Fruit fly (Drosophila melanogaster) whole organism, embryonic: ENCODE results near the gene DCP2.

Source experiments
- CG11085 ChIP-seq: fragments of 200-800 bp; sonication (Bioruptor generic); IDR thresholded peaks from 2 replicates; pipeline ENCODE4 v1.3.6; 2022; ENCODE audit warnings: missing biosample characterization, missing genetic modification characterization
- CG11456 ChIP-seq: fragments of 200-800 bp; sonication (Bioruptor generic); IDR thresholded peaks from 3 replicates; pipeline ENCODE4 v1.3.6; 2022; ENCODE audit warnings: missing biosample characterization, missing genetic modification characterization
- CG12155 ChIP-seq: fragments of 200-800 bp; sonication (Bioruptor generic); optimal IDR thresholded peaks from 3 replicates; lab custom pipeline; 2016; ENCODE audit warnings: missing biosample characterization, missing genetic modification characterization
- CG12659 ChIP-seq: fragments of 200-800 bp; sonication (Bioruptor generic); optimal IDR thresholded peaks from 3 replicates; lab custom pipeline; 2017; ENCODE audit warnings: mild to moderate bottlenecking, missing biosample characterization, missing genetic modification reagents, missing genetic modification characterization
- CG13296 ChIP-seq: fragments of 200-800 bp; sonication (Bioruptor generic); optimal IDR thresholded peaks from 3 replicates; lab custom pipeline; 2018; ENCODE audit warnings: missing biosample characterization, mild to moderate bottlenecking, missing genetic modification characterization
- CG13775 ChIP-seq: fragments of 200-800 bp; sonication (Bioruptor generic); optimal IDR thresholded peaks from 3 replicates; lab custom pipeline; 2017; ENCODE audit warnings: missing biosample characterization, mild to moderate bottlenecking, missing genetic modification characterization
- CG14710 ChIP-seq: fragments of 200-800 bp; sonication (Bioruptor generic); optimal IDR thresholded peaks from 3 replicates; lab custom pipeline; 2019; ENCODE audit warnings: missing biosample characterization, mild to moderate bottlenecking, missing genetic modification characterization, moderate library complexity
- CG16813 ChIP-seq: fragments of 200-800 bp; sonication (Bioruptor generic); IDR thresholded peaks from 3 replicates; pipeline ENCODE4 v1.3.6; 2022; ENCODE audit warnings: missing biosample characterization, missing genetic modification characterization; ENCODE audit not compliant: partially characterized antibody
- CG17361 ChIP-seq: fragments of 200-800 bp; sonication (Bioruptor generic); IDR thresholded peaks from 3 replicates; pipeline ENCODE4 v1.3.6; 2022; ENCODE audit warnings: missing biosample characterization, missing genetic modification characterization
- CG17568 ChIP-seq: fragments of 200-800 bp; sonication (Bioruptor generic); optimal IDR thresholded peaks from 2 replicates; lab custom pipeline; 2018; ENCODE audit warnings: missing biosample characterization, mild to moderate bottlenecking, missing genetic modification characterization, moderate library complexity
- CG18476 ChIP-seq: fragments of 200-800 bp; sonication (Bioruptor generic); optimal IDR thresholded peaks from 2 replicates; lab custom pipeline; 2016; ENCODE audit warnings: missing biosample characterization, mild to moderate bottlenecking, missing genetic modification characterization
- CG18619 ChIP-seq: fragments of 200-800 bp; sonication (Bioruptor generic); optimal IDR thresholded peaks from 3 replicates; lab custom pipeline; 2017; ENCODE audit warnings: missing biosample characterization, mild to moderate bottlenecking, missing genetic modification characterization
- CG2120 ChIP-seq: fragments of 200-800 bp; sonication (Bioruptor generic); optimal IDR thresholded peaks from 3 replicates; lab custom pipeline; 2016; ENCODE audit warnings: missing biosample characterization, missing genetic modification characterization
- CG2678 ChIP-seq: fragments of 200-800 bp; sonication (Bioruptor generic); optimal IDR thresholded peaks from 3 replicates; lab custom pipeline; 2019; ENCODE audit warnings: missing biosample characterization, mild to moderate bottlenecking, missing genetic modification characterization, moderate library complexity
- CG3163 ChIP-seq: fragments of 200-800 bp; sonication (Bioruptor generic); optimal IDR thresholded peaks from 3 replicates; lab custom pipeline; 2016; ENCODE audit warnings: missing biosample characterization, missing genetic modification characterization
- CG32532 ChIP-seq: fragments of 200-800 bp; sonication (Bioruptor generic); IDR thresholded peaks from 2 replicates; pipeline ENCODE4 v1.3.6; 2022; ENCODE audit warnings: missing biosample characterization, missing genetic modification characterization
- CG33557 ChIP-seq: fragments of 200-800 bp; sonication (Bioruptor generic); optimal IDR thresholded peaks from 2 replicates; lab custom pipeline; 2019; ENCODE audit warnings: missing biosample characterization, mild to moderate bottlenecking, missing genetic modification characterization, moderate library complexity
- CG4282 ChIP-seq: fragments of 200-800 bp; sonication (Bioruptor generic); optimal IDR thresholded peaks from 2 replicates; lab custom pipeline; 2016; ENCODE audit warnings: missing biosample characterization, missing genetic modification characterization
- CG4328 ChIP-seq: fragments of 200-800 bp; sonication (Bioruptor generic); optimal IDR thresholded peaks from 3 replicates; lab custom pipeline; 2017; ENCODE audit warnings: missing biosample characterization, missing genetic modification reagents, missing genetic modification characterization
- CG5953 ChIP-seq: fragments of 200-800 bp; sonication (Bioruptor generic); IDR thresholded peaks from 2 replicates; pipeline ENCODE4 v1.3.6; 2022; ENCODE audit warnings: missing biosample characterization, missing genetic modification characterization
- CG6854 ChIP-seq: fragments of 200-800 bp; sonication (Bioruptor generic); optimal IDR thresholded peaks from 3 replicates; lab custom pipeline; 2017; ENCODE audit warnings: missing biosample characterization, mild to moderate bottlenecking, missing genetic modification characterization
- CG7357 ChIP-seq: fragments of 200-800 bp; sonication (Bioruptor generic); IDR thresholded peaks from 3 replicates; pipeline ENCODE4 v1.3.6; 2022; ENCODE audit warnings: missing biosample characterization, missing genetic modification characterization
- CG9797 ChIP-seq: fragments of 200-800 bp; sonication (Bioruptor generic); optimal IDR thresholded peaks from 3 replicates; lab custom pipeline; 2018; ENCODE audit warnings: missing biosample characterization, mild to moderate bottlenecking, missing genetic modification characterization
- CTCF ChIP-seq: fragments of 200-800 bp; sonication (Bioruptor generic); optimal IDR thresholded peaks from 2 replicates; lab custom pipeline; 2017; ENCODE audit warnings: missing biosample characterization, mild to moderate bottlenecking, missing genetic modification characterization, moderate library complexity
- Camta ChIP-seq: fragments of 200-800 bp; sonication (Bioruptor generic); optimal IDR thresholded peaks from 2 replicates; lab custom pipeline; 2016; ENCODE audit warnings: missing biosample characterization, missing genetic modification characterization
- D19B ChIP-seq: fragments of 200-800 bp; sonication (Bioruptor generic); optimal IDR thresholded peaks from 2 replicates; lab custom pipeline; 2017; ENCODE audit warnings: missing biosample characterization, mild to moderate bottlenecking, missing genetic modification characterization
- Dad ChIP-seq: fragments of 200-800 bp; sonication (Bioruptor generic); optimal IDR thresholded peaks from 3 replicates; lab custom pipeline; 2016; ENCODE audit warnings: missing biosample characterization, missing genetic modification characterization
- Dip2 ChIP-seq: fragments of 200-800 bp; sonication (Bioruptor generic); IDR thresholded peaks from 2 replicates; pipeline ENCODE4 v1.3.6; 2022; ENCODE audit warnings: missing biosample characterization, missing genetic modification characterization
- Doc3 ChIP-seq: fragments of 200-800 bp; sonication (Bioruptor generic); IDR thresholded peaks from 3 replicates; pipeline ENCODE4 v1.3.6; 2022; ENCODE audit warnings: missing biosample characterization, missing genetic modification characterization; ENCODE audit not compliant: partially characterized antibody
- Dref ChIP-seq: fragments of 200-800 bp; sonication (Bioruptor generic); IDR thresholded peaks from 2 replicates; pipeline ENCODE4 v1.3.6; 2022; ENCODE audit warnings: missing biosample characterization, missing genetic modification characterization
- Neu2 ChIP-seq: fragments of 200-800 bp; sonication (Bioruptor generic); optimal IDR thresholded peaks from 3 replicates; lab custom pipeline; 2016; ENCODE audit warnings: missing biosample characterization, missing genetic modification characterization, borderline replicate concordance
- Six4 ChIP-seq: fragments of 200-800 bp; sonication (Bioruptor generic); optimal IDR thresholded peaks from 2 replicates; lab custom pipeline; 2016; ENCODE audit warnings: missing biosample characterization, missing genetic modification characterization
- Sry-δ ChIP-seq: fragments of 200-800 bp; sonication (Bioruptor generic); optimal IDR thresholded peaks from 2 replicates; lab custom pipeline; 2016; ENCODE audit warnings: missing biosample characterization, missing genetic modification characterization
- ab ChIP-seq: fragments of 200-800 bp; sonication (Bioruptor generic); optimal IDR thresholded peaks from 2 replicates; lab custom pipeline; 2016; ENCODE audit warnings: missing biosample characterization, missing genetic modification characterization
- ara ChIP-seq: fragments of 200-800 bp; sonication (Bioruptor generic); IDR thresholded peaks from 2 replicates; pipeline ENCODE4 v1.3.6; 2022; ENCODE audit warnings: missing biosample characterization, missing genetic modification characterization
- bbx ChIP-seq: fragments of 200-800 bp; sonication (Bioruptor generic); IDR thresholded peaks from 2 replicates; pipeline ENCODE4 v1.3.6; 2022; ENCODE audit warnings: missing biosample characterization, missing genetic modification characterization; ENCODE audit not compliant: partially characterized antibody
- chif ChIP-seq, 2 experiments: fragments of 200-800 bp; sonication (Bioruptor generic); optimal IDR thresholded peaks; 3 replicates each; lab custom pipeline; 2016; ENCODE audit warnings: missing biosample characterization in 2 of 2, missing genetic modification characterization in 2 of 2
- chn ChIP-seq: fragments of 200-800 bp; sonication (Bioruptor generic); optimal IDR thresholded peaks from 2 replicates; lab custom pipeline; 2016; ENCODE audit warnings: missing biosample characterization, missing genetic modification characterization
- dysf ChIP-seq: fragments of 200-800 bp; sonication (Bioruptor generic); IDR thresholded peaks from 3 replicates; pipeline ENCODE4 v1.3.6; 2022; ENCODE audit warnings: missing biosample characterization, missing genetic modification characterization
- ems ChIP-seq: fragments of 200-800 bp; sonication (Bioruptor generic); optimal IDR thresholded peaks from 3 replicates; lab custom pipeline; 2016; ENCODE audit warnings: missing biosample characterization, missing genetic modification characterization
- esg ChIP-seq: fragments of 200-800 bp; sonication (Bioruptor generic); conservative IDR thresholded peaks from 2 replicates; pipeline ENCODE4 v1.3.6; 2022; ENCODE audit warnings: missing biosample characterization, missing genetic modification characterization
- gce ChIP-seq: fragments of 200-800 bp; sonication (Bioruptor generic); IDR thresholded peaks from 3 replicates; pipeline ENCODE4 v1.3.6; 2022; ENCODE audit warnings: missing biosample characterization, missing genetic modification characterization
- hbn ChIP-seq: fragments of 200-800 bp; sonication (Bioruptor generic); IDR thresholded peaks from 2 replicates; pipeline ENCODE4 v1.3.6; 2022; ENCODE audit warnings: missing biosample characterization, missing genetic modification characterization; ENCODE audit not compliant: partially characterized antibody
- ken ChIP-seq: fragments of 200-800 bp; sonication (Bioruptor generic); IDR thresholded peaks from 3 replicates; pipeline ENCODE4 v1.3.6; 2022; ENCODE audit warnings: missing biosample characterization, missing genetic modification characterization
- pros ChIP-seq: fragments of 200-800 bp; sonication (Bioruptor generic); optimal IDR thresholded peaks from 3 replicates; lab custom pipeline; 2019; ENCODE audit warnings: missing biosample characterization, mild to moderate bottlenecking, missing genetic modification characterization, moderate library complexity
- ro ChIP-seq: fragments of 200-800 bp; sonication (Bioruptor generic); IDR thresholded peaks from 2 replicates; pipeline ENCODE4 v1.3.6; 2022; ENCODE audit warnings: missing biosample characterization, missing genetic modification characterization
- sna ChIP-seq: fragments of 200-800 bp; sonication (Bioruptor generic); IDR thresholded peaks from 2 replicates; pipeline ENCODE4 v1.3.6; 2022; ENCODE audit warnings: missing biosample characterization, missing genetic modification characterization; ENCODE audit not compliant: partially characterized antibody
- tx ChIP-seq: fragments of 200-800 bp; sonication (Bioruptor generic); optimal IDR thresholded peaks from 2 replicates; lab custom pipeline; 2016; ENCODE audit warnings: missing biosample characterization, missing genetic modification characterization
- vvl ChIP-seq: fragments of 200-800 bp; sonication (Bioruptor generic); IDR thresholded peaks from 2 replicates; pipeline ENCODE4 v1.3.6; 2022; ENCODE audit warnings: missing biosample characterization, missing genetic modification characterization
- zen ChIP-seq: fragments of 200-800 bp; sonication (Bioruptor generic); optimal IDR thresholded peaks from 3 replicates; lab custom pipeline; 2018; ENCODE audit warnings: missing biosample characterization, mild to moderate bottlenecking, missing genetic modification characterization, moderate library complexity

DCP2 gene

DNA sequence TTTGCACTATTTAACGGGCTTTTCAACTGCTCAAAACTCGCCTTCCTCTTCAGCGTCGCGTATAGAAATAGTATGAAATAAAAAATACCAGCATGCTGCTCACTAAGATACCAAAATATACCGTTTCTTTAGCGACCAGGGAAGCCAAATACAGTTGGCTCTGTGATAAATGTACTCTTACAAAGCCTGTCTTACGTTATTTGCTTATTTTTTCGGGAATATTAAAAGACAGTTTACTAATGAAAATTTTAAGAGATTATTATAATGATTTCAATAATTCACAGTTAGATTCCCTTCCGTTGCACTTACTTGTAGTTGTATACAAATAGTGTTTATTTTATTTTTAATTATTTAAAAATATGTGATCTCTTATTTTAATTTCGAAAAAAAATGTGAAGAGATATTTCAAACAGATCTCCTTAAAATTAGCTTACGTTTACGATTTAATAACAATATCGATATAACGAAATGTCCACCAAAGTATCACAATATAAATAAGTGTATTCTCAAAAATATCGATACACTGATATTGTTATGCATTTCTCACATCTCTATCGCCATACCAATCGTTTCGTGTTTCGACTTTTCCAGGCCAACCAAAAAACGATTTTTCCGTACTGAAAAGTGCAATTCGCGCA lies at the start of gene DCP2, which contains the start of gene dbo (continued):
- no peak for TF ChIP-seq pros (GFP tag; lab: Kevin White, UChicago)
- TF ChIP-seq CG17568 (GFP tag; lab: Kevin White, UChicago): no peak
- TF ChIP-seq Six4 (GFP tag; lab: Kevin White, UChicago): peak; percentile 23
- TF ChIP-seq CG32532: peak; percentile 86
- peak; percentile 65; the same call in 2 of the 3 replicates for TF ChIP-seq CG17361 (GFP tag; lab: Robert Waterston, UW)
- TF ChIP-seq Doc3: peak; percentile 82
- TF ChIP-seq dysf: peak; percentile 75; the same call in 2 of the 3 replicates
- TF ChIP-seq Neu2 (GFP tag; lab: Kevin White, UChicago): no peak
- peak; percentile 56 for TF ChIP-seq CG4328 (GFP tag; lab: Kevin White, UChicago)
- TF ChIP-seq ab (GFP tag; lab: Kevin White, UChicago): no peak
- peak; percentile 27 for TF ChIP-seq Dad (GFP tag; lab: Kevin White, UChicago)
- peak; percentile 47 for TF ChIP-seq zen (tag; lab: Kevin White, UChicago)
- peak; percentile 43 for TF ChIP-seq CG18476 (GFP tag; lab: Kevin White, UChicago)
- TF ChIP-seq CG11456 (GFP tag; lab: Robert Waterston, UW): peak; percentile 84; the same call in 2 of the 3 replicates
- peak; percentile 58 for TF ChIP-seq D19B
- TF ChIP-seq Dip2 (GFP tag; lab: Robert Waterston, UW): no peak
- TF ChIP-seq Sry-δ (GFP tag; lab: Kevin White, UChicago): peak; percentile 90
- peak; percentile 25; the same call in 1 of the 2 replicates for TF ChIP-seq ara (GFP tag; lab: Robert Waterston, UW)
- peak; percentile 32 for TF ChIP-seq CG33557 (GFP tag; lab: Kevin White, UChicago)
- TF ChIP-seq CG3163: no peak
- peak; percentile 48 for TF ChIP-seq tx (GFP tag; lab: Kevin White, UChicago)
- peak; percentile 88 for TF ChIP-seq bbx
- TF ChIP-seq ken (GFP tag; lab: Robert Waterston, UW): peak; percentile 60; the same call in 2 of the 3 replicates
- peak; percentile 9 for TF ChIP-seq ems (GFP tag; lab: Kevin White, UChicago)
- peak; percentile 57 for TF ChIP-seq CG11085 (GFP tag; lab: Robert Waterston, UW)
- peak; percentile 50 for TF ChIP-seq CG9797 (GFP tag; lab: Kevin White, UChicago)
- peak; percentile 81 for TF ChIP-seq CG14710
- peak; percentile 88 for TF ChIP-seq hbn
- peak; percentile 75 for TF ChIP-seq CG13296 (GFP tag; lab: Kevin White, UChicago)
- TF ChIP-seq ro: no peak
- peak; percentile 81 for TF ChIP-seq CG2120
- peak; percentile 79 for TF ChIP-seq Dref (GFP tag; lab: Robert Waterston, UW)
- peak; percentile 60 for TF ChIP-seq esg (GFP tag; lab: Robert Waterston, UW)
- peak in 1 of 2 experiments; percentile 54 for TF ChIP-seq chif (GFP tag; optimal IDR thresholded peaks at IDR 0.05; lab: Kevin White, UChicago)
- peak; percentile 21 for TF ChIP-seq chn (GFP tag; lab: Kevin White, UChicago)
- TF ChIP-seq CG13775 (GFP tag; lab: Kevin White, UChicago): peak; percentile 52
- TF ChIP-seq CG5953: no peak
- peak; percentile 79 for TF ChIP-seq CG2678 (tag; lab: Kevin White, UChicago)
- TF ChIP-seq CG12659 (GFP tag; lab: Kevin White, UChicago): peak; percentile 62
- no peak for TF ChIP-seq Camta (GFP tag; lab: Kevin White, UChicago)
- TF ChIP-seq sna (GFP tag; lab: Robert Waterston, UW): peak; percentile 81
- peak; percentile 74; the same call in 1 of the 2 replicates for TF ChIP-seq vvl (GFP tag; lab: Robert Waterston, UW)
- no peak for TF ChIP-seq CG6854 (GFP tag; lab: Kevin White, UChicago)
- TF ChIP-seq CG16813 (GFP tag; lab: Robert Waterston, UW): peak; percentile 88
- peak; percentile 57 for TF ChIP-seq CG12155
- TF ChIP-seq CG4282 (GFP tag; lab: Kevin White, UChicago): no peak
- TF ChIP-seq gce (GFP tag; lab: Robert Waterston, UW): peak; percentile 55; the same call in 1 of the 3 replicates
- peak; percentile 32 for TF ChIP-seq CTCF
- peak; percentile 70 for TF ChIP-seq CG18619
- peak; percentile 45; the same call in 1 of the 3 replicates for TF ChIP-seq CG7357 (GFP tag; lab: Robert Waterston, UW)
